Worm (Caenorhabditis elegans) whole organism, L3 larva: ENCODE measurements around the gene irld-59.
A peak's percentile ranks its signal among the peaks of the same experiment; 100 is the strongest.

Source experiments
- R02D3.7 ChIP-seq: fragments of 150-350 bp; optimal IDR thresholded peaks from 2 replicates; lab custom pipeline; 2014; ENCODE audit warnings: missing biosample characterization, missing genetic modification characterization
- ama-1 ChIP-seq: fragments of 150-350 bp; optimal IDR thresholded peaks from 2 replicates; lab custom pipeline; 2018
- ceh-28 ChIP-seq: fragments of 150-350 bp; optimal IDR thresholded peaks from 2 replicates; lab custom pipeline; 2014; ENCODE audit warnings: missing biosample characterization, missing genetic modification reagents, missing genetic modification characterization
- ceh-82 ChIP-seq: fragments of 150-350 bp; optimal IDR thresholded peaks from 2 replicates; lab custom pipeline; 2014; ENCODE audit warnings: missing biosample characterization, missing genetic modification characterization
- ceh-9 ChIP-seq: sonication (generic microtip); optimal IDR thresholded peaks from 2 replicates; lab custom pipeline; 2018; ENCODE audit warnings: missing biosample characterization, missing genetic modification characterization
- egl-5 ChIP-seq: fragments of 150-350 bp; optimal IDR thresholded peaks from 2 replicates; lab custom pipeline; 2017; ENCODE audit warnings: missing biosample characterization, missing genetic modification reagents, missing genetic modification characterization, inconsistent platforms
- elt-2 ChIP-seq: sonication (generic microtip); optimal IDR thresholded peaks from 2 replicates; lab custom pipeline; 2016; ENCODE audit warnings: missing genetic modification reagents, mild to moderate bottlenecking, missing genetic modification characterization, missing compliant biosample characterization
- eor-1 ChIP-seq, 2 experiments: fragments of 150-350 bp; optimal IDR thresholded peaks; 2 replicates each; lab custom pipeline; 2014 to 2018; ENCODE audit warnings: missing biosample characterization in 2 of 2, missing genetic modification characterization in 2 of 2
- fos-1 ChIP-seq: fragments of 150-350 bp; optimal IDR thresholded peaks from 2 replicates; lab custom pipeline; 2014; ENCODE audit warnings: missing biosample characterization, missing genetic modification characterization
- hmg-11 ChIP-seq: sonication (generic microtip); optimal IDR thresholded peaks from 2 replicates; lab custom pipeline; 2016; ENCODE audit warnings: missing genetic modification characterization, missing compliant biosample characterization
- jun-1 ChIP-seq: fragments of 150-350 bp; optimal IDR thresholded peaks from 2 replicates; lab custom pipeline; 2014; ENCODE audit warnings: missing biosample characterization, missing genetic modification reagents, missing genetic modification characterization
- lin-15B ChIP-seq: fragments of 150-350 bp; optimal IDR thresholded peaks from 2 replicates; lab custom pipeline; 2014; ENCODE audit warnings: missing biosample characterization, missing genetic modification characterization
- lin-39 ChIP-seq: fragments of 150-350 bp; optimal IDR thresholded peaks from 2 replicates; lab custom pipeline; 2018; ENCODE audit warnings: missing biosample characterization, missing genetic modification reagents, missing genetic modification characterization
- mml-1 ChIP-seq: fragments of 150-350 bp; sonication (generic microtip); optimal IDR thresholded peaks from 3 replicates; lab custom pipeline; 2014; ENCODE audit warnings: missing biosample characterization, missing genetic modification characterization
- nfya-1 ChIP-seq: sonication (generic microtip); optimal IDR thresholded peaks from 2 replicates; lab custom pipeline; 2017; ENCODE audit warnings: missing genetic modification characterization, mild to moderate bottlenecking, missing compliant biosample characterization, antibody characterized with exemption, moderate library complexity; ENCODE audit not compliant: insufficient read depth
- nhr-12 ChIP-seq: fragments of 150-350 bp; optimal IDR thresholded peaks from 2 replicates; lab custom pipeline; 2014; ENCODE audit warnings: missing biosample characterization, missing genetic modification characterization
- nhr-23 ChIP-seq: fragments of 150-350 bp; optimal IDR thresholded peaks from 2 replicates; lab custom pipeline; 2014; ENCODE audit warnings: missing biosample characterization, missing genetic modification reagents, missing genetic modification characterization
- nhr-25 ChIP-seq: sonication (generic microtip); optimal IDR thresholded peaks from 2 replicates; lab custom pipeline; 2017; ENCODE audit warnings: missing biosample characterization, missing genetic modification characterization
- nhr-28 ChIP-seq: fragments of 150-350 bp; optimal IDR thresholded peaks from 2 replicates; lab custom pipeline; 2014; ENCODE audit warnings: missing biosample characterization, missing genetic modification characterization
- nhr-43 ChIP-seq: sonication (generic microtip); optimal IDR thresholded peaks from 2 replicates; lab custom pipeline; 2016; ENCODE audit warnings: mild to moderate bottlenecking, missing genetic modification characterization, missing compliant biosample characterization; ENCODE audit not compliant: poor library complexity, severe bottlenecking
- nhr-76 ChIP-seq: fragments of 150-350 bp; sonication (generic microtip); optimal IDR thresholded peaks from 5 replicates; lab custom pipeline; 2014; ENCODE audit warnings: missing biosample characterization, missing genetic modification characterization
- pha-4 ChIP-seq: fragments of 150-350 bp; optimal IDR thresholded peaks from 2 replicates; lab custom pipeline; 2014; ENCODE audit warnings: missing biosample characterization, missing genetic modification reagents, missing genetic modification characterization
- pqm-1 ChIP-seq: fragments of 150-350 bp; optimal IDR thresholded peaks from 2 replicates; lab custom pipeline; 2017; ENCODE audit warnings: missing biosample characterization, missing genetic modification characterization, inconsistent platforms
- skn-1 ChIP-seq: fragments of 150-350 bp; optimal IDR thresholded peaks from 2 replicates; lab custom pipeline; 2014; ENCODE audit warnings: missing biosample characterization, missing genetic modification characterization
- snpc-4 ChIP-seq: fragments of 150-350 bp; optimal IDR thresholded peaks from 2 replicates; lab custom pipeline; 2014; ENCODE audit warnings: missing biosample characterization, missing genetic modification characterization
- tbx-2 ChIP-seq: sonication (generic microtip); optimal IDR thresholded peaks from 2 replicates; lab custom pipeline; 2016; ENCODE audit warnings: mild to moderate bottlenecking, missing genetic modification characterization, missing compliant biosample characterization
- unc-62 ChIP-seq: fragments of 150-350 bp; sonication (generic microtip); optimal IDR thresholded peaks from 4 replicates; lab custom pipeline; 2014; ENCODE audit warnings: missing biosample characterization, missing genetic modification reagents, missing genetic modification characterization
- zag-1 ChIP-seq: fragments of 150-350 bp; optimal IDR thresholded peaks from 2 replicates; lab custom pipeline; 2014; ENCODE audit warnings: missing biosample characterization, missing genetic modification characterization

The irld-59 gene

ce11 chrIV:15378160-15378559 is 41.3 kb downstream of the irld-59 start, which contains the start of gene Y73F8A.20:
TSS of gene Y73F8A.20 (plus strand) at chrIV:15378460.
- TF ChIP-seq nhr-28 (tag; lab: Kevin White, UChicago), result no peak
- TF ChIP-seq elt-2 (tag; lab: Kevin White, UChicago), result no peak

- no peak for TF ChIP-seq lin-39
- no peak for TF ChIP-seq zag-1 (tag; lab: Kevin White, UChicago)
- no peak for TF ChIP-seq nhr-28 (tag; lab: Kevin White, UChicago)
- no peak for TF ChIP-seq nhr-76 (tag; lab: Kevin White, UChicago)
- TF ChIP-seq nhr-25 (tag; lab: Kevin White, UChicago), result no peak
- TF ChIP-seq pha-4 (tag; lab: Kevin White, UChicago), result no peak
- no peak for TF ChIP-seq fos-1 (tag; lab: Kevin White, UChicago)
- TF ChIP-seq R02D3.7 (tag; lab: Kevin White, UChicago), result no peak
- TF ChIP-seq ceh-9, result no peak
- no peak for TF ChIP-seq snpc-4
- TF ChIP-seq hmg-11, result no peak
- no peak for TF ChIP-seq ama-1 (lab: Kevin White, UChicago)
- no peak for TF ChIP-seq mml-1 (tag; lab: Kevin White, UChicago)
- TF ChIP-seq tbx-2 (tag; lab: Kevin White, UChicago), result no peak
- TF ChIP-seq lin-15B (tag; lab: Kevin White, UChicago), result no peak
Measured at ce11 chrIV:15381826-15382225, 44.9 kb downstream of the irld-59 start.

ce11 chrIV:15382539-15382938 is 45.7 kb downstream of the irld-59 start:
- TF ChIP-seq ceh-28 (tag; lab: Kevin White, UChicago) (no peak), egl-5 (tag; lab: Kevin White, UChicago) (no peak), eor-1 (tag; optimal IDR thresholded peaks at IDR 0.05; lab: Kevin White, UChicago) (no peak)

- TF ChIP-seq pha-4 (tag; lab: Kevin White, UChicago) (peak; percentile 47), hmg-11 (no peak), jun-1 (tag; lab: Kevin White, UChicago) (peak; percentile 2), unc-62 (GFP tag; lab: Kevin White, UChicago) (no peak), skn-1 (peak; percentile 88), nhr-43 (tag; lab: Kevin White, UChicago) (peak; percentile 63), pqm-1 (tag; lab: Kevin White, UChicago) (peak; percentile 85), nhr-12 (tag; lab: Kevin White, UChicago) (no peak), ceh-82 (tag; lab: Kevin White, UChicago) (no peak), nhr-23 (tag; lab: Kevin White, UChicago) (peak; percentile 50), fos-1 (tag; lab: Kevin White, UChicago) (no peak), nfya-1 (tag; lab: Kevin White, UChicago) (no peak), elt-2 (tag; lab: Kevin White, UChicago) (peak; percentile 85)
Measured at ce11 chrIV:15385181-15385580, 48.3 kb downstream of the irld-59 start.
